Fruit fly (Drosophila melanogaster) whole organism, embryonic: Measurements from ENCODE around the gene CG14961.

ENCODE experiments used
- Atf3 ChIP-seq: fragments of 200-800 bp; sonication (Bioruptor generic); optimal IDR thresholded peaks from 3 replicates; lab custom pipeline; 2016; ENCODE audit warnings: missing biosample characterization, missing genetic modification characterization
- Bdp1 ChIP-seq: fragments of 200-800 bp; sonication (Bioruptor generic); optimal IDR thresholded peaks from 3 replicates; lab custom pipeline; 2016; ENCODE audit warnings: missing biosample characterization, missing genetic modification characterization
- CG11696 ChIP-seq: fragments of 200-800 bp; sonication (Bioruptor generic); IDR thresholded peaks from 2 replicates; pipeline ENCODE4 v1.3.6; 2022; ENCODE audit warnings: missing biosample characterization, missing genetic modification characterization
- CG12299 ChIP-seq: fragments of 200-800 bp; sonication (Bioruptor generic); optimal IDR thresholded peaks from 2 replicates; lab custom pipeline; 2018; ENCODE audit warnings: missing biosample characterization, mild to moderate bottlenecking, missing genetic modification characterization
- CG12391 ChIP-seq: fragments of 200-800 bp; sonication (Bioruptor generic); optimal IDR thresholded peaks from 3 replicates; lab custom pipeline; 2018; ENCODE audit warnings: missing biosample characterization, mild to moderate bottlenecking, missing genetic modification characterization, moderate library complexity
- CG14667 ChIP-seq: fragments of 200-800 bp; sonication (Bioruptor generic); IDR thresholded peaks from 2 replicates; pipeline ENCODE4 v1.3.6; 2022; ENCODE audit warnings: missing biosample characterization, missing genetic modification characterization
- CG15011 ChIP-seq: fragments of 200-800 bp; sonication (Bioruptor generic); optimal IDR thresholded peaks from 3 replicates; lab custom pipeline; 2018; ENCODE audit warnings: missing biosample characterization, mild to moderate bottlenecking, missing genetic modification characterization
- CG16863 ChIP-seq: fragments of 200-800 bp; sonication (Bioruptor generic); optimal IDR thresholded peaks from 3 replicates; lab custom pipeline; 2016; ENCODE audit warnings: missing biosample characterization, missing genetic modification characterization
- CG17359 ChIP-seq: fragments of 200-800 bp; sonication (Bioruptor generic); optimal IDR thresholded peaks from 3 replicates; lab custom pipeline; 2018; ENCODE audit warnings: missing biosample characterization, mild to moderate bottlenecking, missing genetic modification characterization, moderate library complexity
- CG18599 ChIP-seq: fragments of 200-800 bp; sonication (Bioruptor generic); optimal IDR thresholded peaks from 3 replicates; lab custom pipeline; 2017; ENCODE audit warnings: missing biosample characterization, missing genetic modification characterization, mild to moderate bottlenecking, moderate library complexity, missing genetic modification reagents
- CG32767 ChIP-seq: fragments of 200-800 bp; sonication (Bioruptor generic); IDR thresholded peaks from 2 replicates; pipeline ENCODE4 v1.3.6; 2022; ENCODE audit warnings: missing biosample characterization, missing genetic modification characterization
- CG3281 ChIP-seq: fragments of 200-800 bp; sonication (Bioruptor generic); optimal IDR thresholded peaks from 3 replicates; lab custom pipeline; 2017; ENCODE audit warnings: missing biosample characterization, mild to moderate bottlenecking, missing genetic modification characterization
- CG3407 ChIP-seq: fragments of 200-800 bp; sonication (Bioruptor generic); optimal IDR thresholded peaks from 2 replicates; lab custom pipeline; 2018; ENCODE audit warnings: missing biosample characterization, mild to moderate bottlenecking, missing genetic modification characterization
- CG4282 ChIP-seq: fragments of 200-800 bp; sonication (Bioruptor generic); optimal IDR thresholded peaks from 2 replicates; lab custom pipeline; 2016; ENCODE audit warnings: missing biosample characterization, missing genetic modification characterization
- CG4328 ChIP-seq: fragments of 200-800 bp; sonication (Bioruptor generic); optimal IDR thresholded peaks from 3 replicates; lab custom pipeline; 2017; ENCODE audit warnings: missing biosample characterization, missing genetic modification reagents, missing genetic modification characterization
- CG6689 ChIP-seq: fragments of 200-800 bp; sonication (Bioruptor generic); IDR thresholded peaks from 2 replicates; pipeline ENCODE4 v1.3.6; 2022; ENCODE audit warnings: missing biosample characterization, missing genetic modification characterization
- CG7357 ChIP-seq: fragments of 200-800 bp; sonication (Bioruptor generic); IDR thresholded peaks from 3 replicates; pipeline ENCODE4 v1.3.6; 2022; ENCODE audit warnings: missing biosample characterization, missing genetic modification characterization
- CG7987 ChIP-seq: fragments of 200-800 bp; sonication (Bioruptor generic); optimal IDR thresholded peaks from 2 replicates; lab custom pipeline; 2018; ENCODE audit warnings: missing biosample characterization, mild to moderate bottlenecking, missing genetic modification characterization, moderate library complexity
- CG8944 ChIP-seq: fragments of 200-800 bp; sonication (Bioruptor generic); optimal IDR thresholded peaks from 3 replicates; lab custom pipeline; 2016; ENCODE audit warnings: missing biosample characterization, missing genetic modification characterization
- CG9817 ChIP-seq: fragments of 200-800 bp; sonication (Bioruptor generic); optimal IDR thresholded peaks from 2 replicates; lab custom pipeline; 2018; ENCODE audit warnings: missing biosample characterization, mild to moderate bottlenecking, missing genetic modification characterization, moderate library complexity
- Camta ChIP-seq: fragments of 200-800 bp; sonication (Bioruptor generic); optimal IDR thresholded peaks from 2 replicates; lab custom pipeline; 2016; ENCODE audit warnings: missing biosample characterization, missing genetic modification characterization
- D ChIP-seq, 2 experiments: fragments of 200-800 bp in 1 of 2; fragments of >200 bp in 1 of 2; sonication (Bioruptor generic) in 1 of 2; optimal IDR thresholded peaks; 2 replicates in 1 of 2; 3 replicates in 1 of 2; lab custom pipeline; 2017; ENCODE audit warnings: mild to moderate bottlenecking in 1 of 2, missing biosample characterization in 1 of 2, missing genetic modification characterization in 1 of 2, missing genetic modification reagents in 1 of 2
- Dref ChIP-seq: fragments of 200-800 bp; sonication (Bioruptor generic); IDR thresholded peaks from 2 replicates; pipeline ENCODE4 v1.3.6; 2022; ENCODE audit warnings: missing biosample characterization, missing genetic modification characterization
- Ets97D ChIP-seq: fragments of 200-800 bp; sonication (Bioruptor generic); optimal IDR thresholded peaks from 3 replicates; lab custom pipeline; 2016; ENCODE audit warnings: missing biosample characterization, missing genetic modification characterization
- Gug ChIP-seq: fragments of 200-800 bp; sonication (Bioruptor generic); IDR thresholded peaks from 4 replicates; pipeline ENCODE4 v1.3.6; 2022; ENCODE audit warnings: missing biosample characterization, missing genetic modification characterization
- Hr78 ChIP-seq, 2 experiments: fragments of 200-800 bp in 1 of 2; fragments of >200 bp in 1 of 2; sonication (Bioruptor generic) in 1 of 2; optimal IDR thresholded peaks; 2 replicates each; lab custom pipeline; 2017 to 2019; ENCODE audit warnings: missing biosample characterization in 2 of 2, missing genetic modification characterization in 2 of 2, mild to moderate bottlenecking in 1 of 2, moderate library complexity in 1 of 2
- Ssrp ChIP-seq: fragments of 200-800 bp; sonication (Bioruptor generic); optimal IDR thresholded peaks from 2 replicates; lab custom pipeline; 2018; ENCODE audit warnings: missing biosample characterization, mild to moderate bottlenecking, missing genetic modification characterization, moderate library complexity
- amos ChIP-seq: fragments of 200-800 bp; sonication (Bioruptor generic); IDR thresholded peaks from 2 replicates; pipeline ENCODE4 v1.3.6; 2022; ENCODE audit warnings: missing biosample characterization, missing genetic modification characterization; ENCODE audit not compliant: partially characterized antibody
- bcd ChIP-seq: fragments of 200-800 bp; sonication (Bioruptor generic); optimal IDR thresholded peaks from 2 replicates; lab custom pipeline; 2017; ENCODE audit warnings: missing biosample characterization, mild to moderate bottlenecking, missing genetic modification characterization
- btn ChIP-seq: fragments of 200-800 bp; sonication (Bioruptor generic); optimal IDR thresholded peaks from 2 replicates; lab custom pipeline; 2016; ENCODE audit warnings: missing biosample characterization, missing genetic modification characterization
- chif ChIP-seq, 2 experiments: fragments of 200-800 bp; sonication (Bioruptor generic); optimal IDR thresholded peaks; 3 replicates each; lab custom pipeline; 2016; ENCODE audit warnings: missing biosample characterization in 2 of 2, missing genetic modification characterization in 2 of 2
- crp ChIP-seq, 2 experiments: fragments of 200-800 bp; sonication (Bioruptor generic); optimal IDR thresholded peaks; 2 replicates in 1 of 2; 3 replicates in 1 of 2; lab custom pipeline; 2017; ENCODE audit warnings: missing biosample characterization in 2 of 2, missing genetic modification characterization in 2 of 2, mild to moderate bottlenecking in 1 of 2, moderate library complexity in 1 of 2
- dm ChIP-seq: fragments of 200-800 bp; sonication (Bioruptor generic); optimal IDR thresholded peaks from 3 replicates; lab custom pipeline; 2016; ENCODE audit warnings: missing biosample characterization, missing genetic modification characterization
- exex ChIP-seq: fragments of 200-800 bp; sonication (Bioruptor generic); optimal IDR thresholded peaks from 4 replicates; lab custom pipeline; 2018; ENCODE audit warnings: missing biosample characterization, mild to moderate bottlenecking, missing genetic modification characterization, moderate library complexity
- grn ChIP-seq: fragments of 200-800 bp; sonication (Bioruptor generic); optimal IDR thresholded peaks from 3 replicates; lab custom pipeline; 2017; ENCODE audit warnings: missing biosample characterization, missing genetic modification characterization
- ham ChIP-seq: fragments of 200-800 bp; sonication (Bioruptor generic); IDR thresholded peaks from 2 replicates; pipeline ENCODE4 v1.3.6; 2022; ENCODE audit warnings: missing biosample characterization, missing genetic modification characterization
- hb ChIP-seq: fragments of 200-800 bp; sonication (Bioruptor generic); IDR thresholded peaks from 3 replicates; pipeline ENCODE4 v1.3.6; 2022; ENCODE audit warnings: missing biosample characterization, missing genetic modification characterization; ENCODE audit not compliant: partially characterized antibody
- kah ChIP-seq: fragments of 200-800 bp; sonication (Bioruptor generic); optimal IDR thresholded peaks from 2 replicates; lab custom pipeline; 2018; ENCODE audit warnings: missing biosample characterization, mild to moderate bottlenecking, missing genetic modification characterization
- klu ChIP-seq: fragments of 200-800 bp; sonication (Bioruptor generic); IDR thresholded peaks from 2 replicates; pipeline ENCODE4 v1.3.6; 2022; ENCODE audit warnings: missing biosample characterization, missing genetic modification characterization
- lilli ChIP-seq: fragments of 200-800 bp; sonication (Bioruptor generic); optimal IDR thresholded peaks from 3 replicates; lab custom pipeline; 2016; ENCODE audit warnings: missing biosample characterization, missing genetic modification characterization
- mam ChIP-seq: fragments of 200-800 bp; sonication (Bioruptor generic); optimal IDR thresholded peaks from 3 replicates; lab custom pipeline; 2016; ENCODE audit warnings: missing biosample characterization, missing genetic modification characterization
- nau ChIP-seq: fragments of 200-800 bp; sonication (Bioruptor generic); optimal IDR thresholded peaks from 3 replicates; lab custom pipeline; 2017; ENCODE audit warnings: missing biosample characterization, mild to moderate bottlenecking, missing genetic modification characterization, missing genetic modification reagents
- nerfin-1 ChIP-seq: fragments of 200-800 bp; sonication (Bioruptor generic); optimal IDR thresholded peaks from 3 replicates; lab custom pipeline; 2019; ENCODE audit warnings: missing biosample characterization, mild to moderate bottlenecking, missing genetic modification characterization, moderate library complexity
- sc ChIP-seq, 3 experiments: fragments of >200 bp in 2 of 3; fragments of 200-800 bp in 1 of 3; sonication (Bioruptor generic) in 1 of 3; optimal IDR thresholded peaks; 2 replicates in 2 of 3; 3 replicates in 1 of 3; lab custom pipeline; 2017; ENCODE audit warnings: mild to moderate bottlenecking in 1 of 3, missing biosample characterization in 1 of 3, missing genetic modification characterization in 1 of 3, missing genetic modification reagents in 1 of 3
- seq ChIP-seq: fragments of 200-800 bp; sonication (Bioruptor generic); IDR thresholded peaks from 2 replicates; pipeline ENCODE4 v1.3.6; 2022; ENCODE audit warnings: missing biosample characterization, missing genetic modification characterization
- sr ChIP-seq: fragments of 200-800 bp; sonication (Bioruptor generic); IDR thresholded peaks from 3 replicates; pipeline ENCODE4 v1.3.6; 2022; ENCODE audit warnings: missing biosample characterization, missing genetic modification characterization
- tll ChIP-seq, 2 experiments: fragments of 200-800 bp in 1 of 2; fragments of >200 bp in 1 of 2; sonication (Bioruptor generic) in 1 of 2; optimal IDR thresholded peaks; 2 replicates each; lab custom pipeline; 2017 to 2019; ENCODE audit warnings: missing biosample characterization in 2 of 2, missing genetic modification characterization in 2 of 2, mild to moderate bottlenecking in 1 of 2, moderate library complexity in 1 of 2
- tup ChIP-seq: fragments of 200-800 bp; sonication (Bioruptor generic); optimal IDR thresholded peaks from 2 replicates; lab custom pipeline; 2016; ENCODE audit warnings: missing biosample characterization, mild to moderate bottlenecking, missing genetic modification characterization, moderate library complexity
- vvl ChIP-seq: fragments of 200-800 bp; sonication (Bioruptor generic); IDR thresholded peaks from 2 replicates; pipeline ENCODE4 v1.3.6; 2022; ENCODE audit warnings: missing biosample characterization, missing genetic modification characterization

CG14961 gene

dm6 chr3L:3303087-3303526, 26.8 kb upstream of the CG14961 start, which contains the start of gene CG14968 (continued):
- TF ChIP-seq lilli (GFP tag; lab: Kevin White, UChicago) = peak; percentile 91
- no peak for TF ChIP-seq tll (GFP tag; optimal IDR thresholded peaks at IDR 0.05; lab: Kevin White, UChicago)
- peak; percentile 70 for TF ChIP-seq Bdp1 (GFP tag; lab: Kevin White, UChicago)
- TF ChIP-seq CG17359 (tag; lab: Kevin White, UChicago) = peak; percentile 98
- peak; percentile 73 for TF ChIP-seq exex
- peak in 1 of 2 experiments; percentile 78 for TF ChIP-seq Hr78 (GFP tag; optimal IDR thresholded peaks at IDR 0.05; lab: Kevin White, UChicago)
- peak; percentile 85 for TF ChIP-seq Camta (GFP tag; lab: Kevin White, UChicago)
- TF ChIP-seq mam = peak; percentile 89
- peak; percentile 87 for TF ChIP-seq tup (GFP tag; lab: Kevin White, UChicago)
- no peak for TF ChIP-seq hb (GFP tag; lab: Robert Waterston, UW)
- peak; percentile 96 for TF ChIP-seq seq (GFP tag; lab: Robert Waterston, UW)
- peak; percentile 90 for TF ChIP-seq CG14667 (GFP tag; lab: Robert Waterston, UW)
- TF ChIP-seq D (optimal IDR thresholded peaks at IDR 0.05; lab: Kevin White, UChicago) = no peak
- TF ChIP-seq D (GFP tag; optimal IDR thresholded peaks at IDR 0.05; lab: Kevin White, UChicago) = peak; percentile 81
- peak; percentile 38 for TF ChIP-seq btn
- peak; percentile 87 for TF ChIP-seq CG12299 (tag; lab: Kevin White, UChicago)
- peak; percentile 94 for TF ChIP-seq CG3281 (GFP tag; lab: Kevin White, UChicago)
- TF ChIP-seq ham (GFP tag; lab: Robert Waterston, UW) = peak; percentile 81
- TF ChIP-seq nau (GFP tag; lab: Kevin White, UChicago) = peak; percentile 85
- TF ChIP-seq Gug (GFP tag; lab: Robert Waterston, UW) = peak; percentile 86
- TF ChIP-seq CG7357 = peak; percentile 86
- peak; percentile 96 for TF ChIP-seq CG32767 (GFP tag; lab: Robert Waterston, UW)
- peak; percentile 34 for TF ChIP-seq CG8944 (GFP tag; lab: Kevin White, UChicago)
- TF ChIP-seq Ets97D = peak; percentile 29
- peak; percentile 82 for TF ChIP-seq nerfin-1 (tag; lab: Kevin White, UChicago)
- peak; percentile 91 for TF ChIP-seq CG11696 (GFP tag; lab: Robert Waterston, UW)
- TF ChIP-seq dm (GFP tag; lab: Kevin White, UChicago) = no peak
- TF ChIP-seq Dref (GFP tag; lab: Robert Waterston, UW) = peak; percentile 32; the same call in 1 of the 2 replicates
- peak; percentile 95 for TF ChIP-seq bcd (GFP tag; lab: Kevin White, UChicago)
- TF ChIP-seq CG12391 (tag; lab: Kevin White, UChicago) = peak; percentile 96
- no peak for TF ChIP-seq amos
- TF ChIP-seq CG4328 (GFP tag; lab: Kevin White, UChicago) = peak; percentile 57
- TF ChIP-seq Ssrp = peak; percentile 92
- TF ChIP-seq CG16863 (GFP tag; lab: Kevin White, UChicago) = peak; percentile 63
- peak; percentile 83 for TF ChIP-seq kah (GFP tag; lab: Kevin White, UChicago)
- TF ChIP-seq CG7987 (GFP tag; lab: Kevin White, UChicago) = peak; percentile 88
- peak; percentile 75 for TF ChIP-seq CG3407 (GFP tag; lab: Kevin White, UChicago)
- peak; percentile 37 for TF ChIP-seq Atf3
- TF ChIP-seq vvl (GFP tag; lab: Robert Waterston, UW) = peak; percentile 99
- TF ChIP-seq grn (GFP tag; lab: Kevin White, UChicago) = peak; percentile 51
- TF ChIP-seq CG4282 = no peak
- no peak for TF ChIP-seq sc (optimal IDR thresholded peaks at IDR 0.05; lab: Kevin White, UChicago)
- peak; percentile 81 for TF ChIP-seq sc (GFP tag; optimal IDR thresholded peaks at IDR 0.05; lab: Kevin White, UChicago)
- peak; percentile 90 for TF ChIP-seq klu (GFP tag; lab: Robert Waterston, UW)
- TF ChIP-seq chif (GFP tag; optimal IDR thresholded peaks at IDR 0.05; lab: Kevin White, UChicago) = peak; percentile 41 to 67
- peak; percentile 97 for TF ChIP-seq CG18599 (GFP tag; lab: Kevin White, UChicago)
- peak; percentile 78 for TF ChIP-seq sr (GFP tag; lab: Robert Waterston, UW)
- TF ChIP-seq CG6689 = peak; percentile 93
- peak in 1 of 2 experiments; percentile 51 for TF ChIP-seq crp (GFP tag; optimal IDR thresholded peaks at IDR 0.05; lab: Kevin White, UChicago)
- TF ChIP-seq CG9817 (tag; lab: Kevin White, UChicago) = peak; percentile 86
- TF ChIP-seq CG15011 (GFP tag; lab: Kevin White, UChicago) = peak; percentile 88
